Worm (Caenorhabditis elegans): ENCODE results near the gene frpr-8.

- TF ChIP-seq ztf-11 (tag; optimal IDR thresholded peaks at IDR 0.05) = no peak
- TF ChIP-seq ceh-82 (tag; optimal IDR thresholded peaks at IDR 0.05) = no peak
- TF ChIP-seq lin-15B (tag; optimal IDR thresholded peaks at IDR 0.05) = no peak
- no peak for TF ChIP-seq ces-1 (GFP tag; optimal IDR thresholded peaks at IDR 0.05)
- no peak for TF ChIP-seq ama-1 (optimal IDR thresholded peaks at IDR 0.05)
- no peak for TF ChIP-seq nhr-111 (GFP tag; optimal IDR thresholded peaks at IDR 0.05)
- TF ChIP-seq unc-130 (GFP tag; optimal IDR thresholded peaks at IDR 0.05) = no peak
These were observed 7.2 kb downstream of the frpr-8 start for ce11 chrX:8704830-8705229.
